Fruit fly (Drosophila melanogaster) whole organism, embryonic: ENCODE measurements around the gene CG31224.

Source experiments
- BtbVII ChIP-seq: fragments of 200-800 bp; sonication (Bioruptor generic); optimal IDR thresholded peaks from 3 replicates; lab custom pipeline; 2017; ENCODE audit warnings: missing biosample characterization, mild to moderate bottlenecking, missing genetic modification characterization
- CG10321 ChIP-seq: fragments of 200-800 bp; sonication (Bioruptor generic); IDR thresholded peaks from 2 replicates; pipeline ENCODE4 v1.3.6; 2022; ENCODE audit warnings: missing biosample characterization, missing genetic modification characterization
- CG10979 ChIP-seq: fragments of 200-800 bp; sonication (Bioruptor generic); optimal IDR thresholded peaks from 2 replicates; lab custom pipeline; 2018; ENCODE audit warnings: missing biosample characterization, mild to moderate bottlenecking, missing genetic modification characterization, moderate library complexity
- CG11504 ChIP-seq: fragments of 200-800 bp; sonication (Bioruptor generic); optimal IDR thresholded peaks from 3 replicates; lab custom pipeline; 2019; ENCODE audit warnings: missing biosample characterization, mild to moderate bottlenecking, missing genetic modification characterization, moderate library complexity
- CG11695 ChIP-seq: fragments of 200-800 bp; sonication (Bioruptor generic); IDR thresholded peaks from 3 replicates; pipeline ENCODE4 v1.3.6; 2022; ENCODE audit warnings: missing biosample characterization, missing genetic modification characterization
- CG12659 ChIP-seq: fragments of 200-800 bp; sonication (Bioruptor generic); optimal IDR thresholded peaks from 3 replicates; lab custom pipeline; 2017; ENCODE audit warnings: mild to moderate bottlenecking, missing biosample characterization, missing genetic modification reagents, missing genetic modification characterization
- CG12769 ChIP-seq: fragments of 200-800 bp; sonication (Bioruptor generic); optimal IDR thresholded peaks from 2 replicates; lab custom pipeline; 2019; ENCODE audit warnings: missing biosample characterization, mild to moderate bottlenecking, missing genetic modification characterization, moderate library complexity
- CG1603 ChIP-seq: fragments of 200-800 bp; sonication (Bioruptor generic); optimal IDR thresholded peaks from 2 replicates; lab custom pipeline; 2019; ENCODE audit warnings: missing biosample characterization, mild to moderate bottlenecking, missing genetic modification characterization, moderate library complexity
- CG16779 ChIP-seq: fragments of 200-800 bp; sonication (Bioruptor generic); IDR thresholded peaks from 2 replicates; pipeline ENCODE4 v1.3.6; 2022; ENCODE audit warnings: missing biosample characterization, missing genetic modification characterization
- CG16863 ChIP-seq: fragments of 200-800 bp; sonication (Bioruptor generic); optimal IDR thresholded peaks from 3 replicates; lab custom pipeline; 2016; ENCODE audit warnings: missing biosample characterization, missing genetic modification characterization
- CG17328 ChIP-seq: fragments of 200-800 bp; sonication (Bioruptor generic); IDR thresholded peaks from 2 replicates; pipeline ENCODE4 v1.3.6; 2022; ENCODE audit warnings: missing biosample characterization, missing genetic modification characterization
- CG17359 ChIP-seq: fragments of 200-800 bp; sonication (Bioruptor generic); optimal IDR thresholded peaks from 3 replicates; lab custom pipeline; 2018; ENCODE audit warnings: missing biosample characterization, mild to moderate bottlenecking, missing genetic modification characterization, moderate library complexity
- CG2120 ChIP-seq: fragments of 200-800 bp; sonication (Bioruptor generic); optimal IDR thresholded peaks from 3 replicates; lab custom pipeline; 2016; ENCODE audit warnings: missing biosample characterization, missing genetic modification characterization
- CG30403 ChIP-seq: fragments of 200-800 bp; sonication (Bioruptor generic); optimal IDR thresholded peaks from 3 replicates; lab custom pipeline; 2016; ENCODE audit warnings: missing biosample characterization, missing genetic modification characterization
- CG33557 ChIP-seq: fragments of 200-800 bp; sonication (Bioruptor generic); optimal IDR thresholded peaks from 2 replicates; lab custom pipeline; 2019; ENCODE audit warnings: missing biosample characterization, mild to moderate bottlenecking, missing genetic modification characterization, moderate library complexity
- CG3726 ChIP-seq: fragments of 200-800 bp; sonication (Bioruptor generic); IDR thresholded peaks from 3 replicates; pipeline ENCODE4, ENCODE4 v1.3.6; 2022; ENCODE audit warnings: missing biosample characterization, missing genetic modification characterization
- CG4282 ChIP-seq: fragments of 200-800 bp; sonication (Bioruptor generic); optimal IDR thresholded peaks from 2 replicates; lab custom pipeline; 2016; ENCODE audit warnings: missing biosample characterization, missing genetic modification characterization
- CG6272 ChIP-seq: fragments of 200-800 bp; sonication (Bioruptor generic); IDR thresholded peaks from 2 replicates; pipeline ENCODE4 v1.3.6; 2022; ENCODE audit warnings: missing biosample characterization, missing genetic modification characterization
- CG6689 ChIP-seq: fragments of 200-800 bp; sonication (Bioruptor generic); IDR thresholded peaks from 2 replicates; pipeline ENCODE4 v1.3.6; 2022; ENCODE audit warnings: missing biosample characterization, missing genetic modification characterization
- CG9932 ChIP-seq: fragments of 200-800 bp; sonication (Bioruptor generic); IDR thresholded peaks from 2 replicates; pipeline ENCODE4 v1.3.6; 2022; ENCODE audit warnings: missing biosample characterization, missing genetic modification characterization
- Camta ChIP-seq: fragments of 200-800 bp; sonication (Bioruptor generic); optimal IDR thresholded peaks from 2 replicates; lab custom pipeline; 2016; ENCODE audit warnings: missing biosample characterization, missing genetic modification characterization
- Fer3 ChIP-seq: fragments of 200-800 bp; sonication (Bioruptor generic); optimal IDR thresholded peaks from 2 replicates; lab custom pipeline; 2018; ENCODE audit warnings: missing biosample characterization, mild to moderate bottlenecking, missing genetic modification characterization, moderate library complexity
- HLH3B ChIP-seq: fragments of 200-800 bp; sonication (Bioruptor generic); IDR thresholded peaks from 2 replicates; pipeline ENCODE4 v1.3.6; 2022; ENCODE audit warnings: missing biosample characterization, missing genetic modification characterization
- Hr51 ChIP-seq, 2 experiments: fragments of 200-800 bp; sonication (Bioruptor generic); optimal IDR thresholded peaks; 2 replicates in 1 of 2; 3 replicates in 1 of 2; lab custom pipeline; 2016 to 2018; ENCODE audit warnings: missing biosample characterization in 2 of 2, missing genetic modification characterization in 2 of 2, mild to moderate bottlenecking in 1 of 2, moderate library complexity in 1 of 2
- Med ChIP-seq: fragments of 200-800 bp; sonication (Bioruptor generic); peaks from one replicate; lab custom pipeline; 2016; ENCODE audit warnings: missing biosample characterization, missing genetic modification characterization, mild to moderate bottlenecking, inconsistent platforms, moderate library complexity
- Meics ChIP-seq: fragments of 200-800 bp; sonication (Bioruptor generic); optimal IDR thresholded peaks from 2 replicates; lab custom pipeline; 2017; ENCODE audit warnings: missing biosample characterization, mild to moderate bottlenecking, missing genetic modification characterization
- NfI ChIP-seq: fragments of 200-800 bp; sonication (Bioruptor generic); optimal IDR thresholded peaks from 3 replicates; lab custom pipeline; 2018; ENCODE audit warnings: missing biosample characterization, mild to moderate bottlenecking, missing genetic modification characterization, moderate library complexity
- Ptx1 ChIP-seq: fragments of 200-800 bp; sonication (Bioruptor generic); IDR thresholded peaks from 2 replicates; pipeline ENCODE4 v1.3.6; 2022; ENCODE audit warnings: missing biosample characterization, missing genetic modification characterization
- Sox100B ChIP-seq: fragments of 200-800 bp; sonication (Bioruptor generic); optimal IDR thresholded peaks from 3 replicates; lab custom pipeline; 2018; ENCODE audit warnings: missing biosample characterization, mild to moderate bottlenecking, missing genetic modification characterization
- Ssrp ChIP-seq: fragments of 200-800 bp; sonication (Bioruptor generic); optimal IDR thresholded peaks from 2 replicates; lab custom pipeline; 2018; ENCODE audit warnings: missing biosample characterization, mild to moderate bottlenecking, missing genetic modification characterization, moderate library complexity
- abd-A ChIP-seq: fragments of 200-800 bp; sonication (Bioruptor generic); optimal IDR thresholded peaks from 3 replicates; lab custom pipeline; 2019; ENCODE audit warnings: missing biosample characterization, mild to moderate bottlenecking, missing genetic modification characterization, moderate library complexity
- amos ChIP-seq: fragments of 200-800 bp; sonication (Bioruptor generic); IDR thresholded peaks from 2 replicates; pipeline ENCODE4 v1.3.6; 2022; ENCODE audit warnings: missing biosample characterization, missing genetic modification characterization; ENCODE audit not compliant: partially characterized antibody
- az2 ChIP-seq: fragments of 200-800 bp; sonication (Bioruptor generic); optimal IDR thresholded peaks from 3 replicates; lab custom pipeline; 2016; ENCODE audit warnings: missing biosample characterization, missing genetic modification characterization
- bsh ChIP-seq, 2 experiments: fragments of 200-800 bp; sonication (Bioruptor generic); optimal IDR thresholded peaks; 2 replicates each; lab custom pipeline; 2017 to 2018; ENCODE audit warnings: mild to moderate bottlenecking in 2 of 2, missing biosample characterization in 2 of 2, missing genetic modification characterization in 2 of 2, moderate library complexity in 1 of 2
- cato ChIP-seq: fragments of 200-800 bp; sonication (Bioruptor generic); optimal IDR thresholded peaks from 2 replicates; lab custom pipeline; 2016; ENCODE audit warnings: missing biosample characterization, missing genetic modification characterization, borderline replicate concordance
- chn ChIP-seq: fragments of 200-800 bp; sonication (Bioruptor generic); optimal IDR thresholded peaks from 2 replicates; lab custom pipeline; 2016; ENCODE audit warnings: missing biosample characterization, missing genetic modification characterization
- fd96Cb ChIP-seq: fragments of 200-800 bp; sonication (Bioruptor generic); optimal IDR thresholded peaks from 2 replicates; lab custom pipeline; 2018; ENCODE audit warnings: missing biosample characterization, mild to moderate bottlenecking, missing genetic modification characterization, moderate library complexity
- grau ChIP-seq: fragments of 200-800 bp; optimal IDR thresholded peaks from 3 replicates; lab custom pipeline; 2019; ENCODE audit warnings: missing biosample characterization, mild to moderate bottlenecking, missing genetic modification characterization, moderate library complexity
- ind ChIP-seq: fragments of 200-800 bp; sonication (Bioruptor generic); optimal IDR thresholded peaks from 3 replicates; lab custom pipeline; 2016; ENCODE audit warnings: missing biosample characterization, missing genetic modification characterization
- inv ChIP-seq: fragments of 200-800 bp; sonication (Bioruptor generic); IDR thresholded peaks from 2 replicates; pipeline ENCODE4 v1.3.6; 2022; ENCODE audit warnings: missing biosample characterization, missing genetic modification characterization; ENCODE audit not compliant: partially characterized antibody
- kay ChIP-seq: fragments of 200-800 bp; sonication (Bioruptor generic); optimal IDR thresholded peaks from 2 replicates; lab custom pipeline; 2016; ENCODE audit warnings: missing biosample characterization, missing genetic modification characterization
- klu ChIP-seq: fragments of 200-800 bp; sonication (Bioruptor generic); IDR thresholded peaks from 2 replicates; pipeline ENCODE4 v1.3.6; 2022; ENCODE audit warnings: missing biosample characterization, missing genetic modification characterization
- lmd ChIP-seq: fragments of 200-800 bp; sonication (Bioruptor generic); IDR thresholded peaks from 2 replicates; pipeline ENCODE4 v1.3.6; 2022; ENCODE audit warnings: missing biosample characterization, missing genetic modification characterization
- mam ChIP-seq: fragments of 200-800 bp; sonication (Bioruptor generic); optimal IDR thresholded peaks from 3 replicates; lab custom pipeline; 2016; ENCODE audit warnings: missing biosample characterization, missing genetic modification characterization
- phol ChIP-seq: fragments of 200-800 bp; sonication (Bioruptor generic); optimal IDR thresholded peaks from 3 replicates; lab custom pipeline; 2018; ENCODE audit warnings: missing biosample characterization, mild to moderate bottlenecking, missing genetic modification characterization, moderate library complexity
- sc ChIP-seq, 3 experiments: fragments of >200 bp in 2 of 3; fragments of 200-800 bp in 1 of 3; sonication (Bioruptor generic) in 1 of 3; optimal IDR thresholded peaks; 2 replicates in 2 of 3; 3 replicates in 1 of 3; lab custom pipeline; 2017; ENCODE audit warnings: mild to moderate bottlenecking in 1 of 3, missing biosample characterization in 1 of 3, missing genetic modification characterization in 1 of 3, missing genetic modification reagents in 1 of 3
- sob ChIP-seq: fragments of 200-800 bp; sonication (Bioruptor generic); IDR thresholded peaks from 2 replicates; pipeline ENCODE4 v1.3.6; 2022; ENCODE audit warnings: missing biosample characterization, missing genetic modification characterization
- tap ChIP-seq: fragments of 200-800 bp; optimal IDR thresholded peaks from 3 replicates; lab custom pipeline; 2019; ENCODE audit warnings: missing biosample characterization, mild to moderate bottlenecking, missing genetic modification characterization, moderate library complexity
- tin ChIP-seq: fragments of 200-800 bp; sonication (Bioruptor generic); optimal IDR thresholded peaks from 3 replicates; lab custom pipeline; 2016; ENCODE audit warnings: missing biosample characterization, missing genetic modification characterization

CG31224 gene

dm6 chr3R:18669812-18670211 is 10.7 kb upstream of the CG31224 start (continued):
- peak; percentile 9 for TF ChIP-seq Ssrp (tag; lab: Kevin White, UChicago)
- TF ChIP-seq CG16779 = no peak
- peak; percentile 33 for TF ChIP-seq BtbVII (GFP tag; lab: Kevin White, UChicago)
- TF ChIP-seq CG11504 (tag; lab: Kevin White, UChicago) = peak; percentile 67
- TF ChIP-seq CG30403 = no peak
- peak; percentile 18; the same call in 1 of the 2 replicates for TF ChIP-seq CG6689 (GFP tag; lab: Robert Waterston, UW)
- peak; percentile 12 for TF ChIP-seq tin (GFP tag; lab: Kevin White, UChicago)
- peak; percentile 11 for TF ChIP-seq chn (GFP tag; lab: Kevin White, UChicago)
- 0 out of 2 replicates have a peak, but pooled peaks have one; percentile 20 for TF ChIP-seq HLH3B
- TF ChIP-seq CG11695 (GFP tag; lab: Robert Waterston, UW) = 0 out of 3 replicates have a peak, but pooled peaks have one; percentile 16
- peak; percentile 34; the same call in 1 of the 2 replicates for TF ChIP-seq lmd (GFP tag; lab: Robert Waterston, UW)
- no peak for TF ChIP-seq CG4282 (GFP tag; lab: Kevin White, UChicago)
- TF ChIP-seq CG17359 (tag; lab: Kevin White, UChicago) = peak; percentile 6
- peak; percentile 42 for TF ChIP-seq Meics (GFP tag; lab: Kevin White, UChicago)
- no peak for TF ChIP-seq inv (GFP tag; lab: Robert Waterston, UW)
- no peak for TF ChIP-seq CG33557 (GFP tag; lab: Kevin White, UChicago)
- peak; percentile 28 for TF ChIP-seq ind
- no peak for TF ChIP-seq abd-A (tag; lab: Kevin White, UChicago)
- peak; percentile 28 to 37 for TF ChIP-seq bsh (GFP tag; optimal IDR thresholded peaks at IDR 0.05; lab: Kevin White, UChicago)
- peak; percentile 32 for TF ChIP-seq Sox100B
- no peak for TF ChIP-seq sc (optimal IDR thresholded peaks at IDR 0.05; lab: Kevin White, UChicago)
- no peak for TF ChIP-seq sc (GFP tag; optimal IDR thresholded peaks at IDR 0.05; lab: Kevin White, UChicago)
- peak; percentile 43 for TF ChIP-seq Ptx1 (GFP tag; lab: Robert Waterston, UW)
- 0 out of 2 replicates have a peak, but pooled peaks have one; percentile 7 for TF ChIP-seq CG6272 (GFP tag; lab: Robert Waterston, UW)
- TF ChIP-seq klu = no peak
- peak; percentile 17 for TF ChIP-seq phol (tag; lab: Kevin White, UChicago)
- peak; percentile 25 for TF ChIP-seq kay (GFP tag; lab: Kevin White, UChicago)
- peak; percentile 20 for TF ChIP-seq mam
- peak; percentile 89 for TF ChIP-seq grau (tag; lab: Kevin White, UChicago)
- TF ChIP-seq fd96Cb (tag; lab: Kevin White, UChicago) = peak; percentile 22
- TF ChIP-seq cato = no peak
- TF ChIP-seq NfI (GFP tag; lab: Kevin White, UChicago) = peak; percentile 0
- TF ChIP-seq az2 (GFP tag; lab: Kevin White, UChicago) = peak; percentile 7
- TF ChIP-seq Camta = no peak
- peak; percentile 12 for TF ChIP-seq CG16863
- TF ChIP-seq CG10979 (tag; lab: Kevin White, UChicago) = peak; percentile 2
- TF ChIP-seq CG12659 (GFP tag; lab: Kevin White, UChicago) = peak; percentile 10
- 0 out of 2 replicates have a peak, but pooled peaks have one; percentile 24 for TF ChIP-seq CG9932
- no peak for TF ChIP-seq CG10321
- peak; percentile 37 for TF ChIP-seq CG12769 (tag; lab: Kevin White, UChicago)
- 0 out of 3 replicates have a peak, but pooled peaks have one; percentile 7 for TF ChIP-seq CG3726
- TF ChIP-seq Med (GFP tag; lab: Kevin White, UChicago) = peak; percentile 69
- TF ChIP-seq tap = peak; percentile 12
- TF ChIP-seq amos (GFP tag; lab: Robert Waterston, UW) = no peak
- TF ChIP-seq sob (GFP tag; lab: Robert Waterston, UW) = peak; percentile 8; the same call in 1 of the 2 replicates
- TF ChIP-seq CG17328 (GFP tag; lab: Robert Waterston, UW) = 0 out of 2 replicates have a peak, but pooled peaks have one; percentile 4
- TF ChIP-seq Hr51 (GFP tag; optimal IDR thresholded peaks at IDR 0.05; lab: Kevin White, UChicago) = peak in 1 of 2 experiments; percentile 13
- peak; percentile 32 for TF ChIP-seq CG1603 (tag; lab: Kevin White, UChicago)
- peak; percentile 40 for TF ChIP-seq CG2120 (GFP tag; lab: Kevin White, UChicago)
- peak; percentile 18 for TF ChIP-seq Fer3 (tag; lab: Kevin White, UChicago)
